Fruit fly (Drosophila melanogaster) Kc167 (cell line): ENCODE data around the gene Hnf4.

ENCODE experiments used
- Myc ChIP-seq: fragments of >200 bp; optimal IDR thresholded peaks from 2 replicates; lab custom pipeline; 2017; ENCODE audit warnings: missing external identifiers
- Sin3A ChIP-seq: fragments of >200 bp; optimal IDR thresholded peaks from 2 replicates; lab custom pipeline; 2018; ENCODE audit warnings: missing external identifiers
- h ChIP-seq: fragments of >200 bp; optimal IDR thresholded peaks from 3 replicates; lab custom pipeline; 2018; ENCODE audit warnings: missing external identifiers
- insv ChIP-seq: fragments of >200 bp; optimal IDR thresholded peaks from 3 replicates; lab custom pipeline; 2018; ENCODE audit warnings: missing external identifiers
- psq ChIP-seq: fragments of >200 bp; optimal IDR thresholded peaks from 2 replicates; lab custom pipeline; 2017; ENCODE audit warnings: missing external identifiers

DNA sequence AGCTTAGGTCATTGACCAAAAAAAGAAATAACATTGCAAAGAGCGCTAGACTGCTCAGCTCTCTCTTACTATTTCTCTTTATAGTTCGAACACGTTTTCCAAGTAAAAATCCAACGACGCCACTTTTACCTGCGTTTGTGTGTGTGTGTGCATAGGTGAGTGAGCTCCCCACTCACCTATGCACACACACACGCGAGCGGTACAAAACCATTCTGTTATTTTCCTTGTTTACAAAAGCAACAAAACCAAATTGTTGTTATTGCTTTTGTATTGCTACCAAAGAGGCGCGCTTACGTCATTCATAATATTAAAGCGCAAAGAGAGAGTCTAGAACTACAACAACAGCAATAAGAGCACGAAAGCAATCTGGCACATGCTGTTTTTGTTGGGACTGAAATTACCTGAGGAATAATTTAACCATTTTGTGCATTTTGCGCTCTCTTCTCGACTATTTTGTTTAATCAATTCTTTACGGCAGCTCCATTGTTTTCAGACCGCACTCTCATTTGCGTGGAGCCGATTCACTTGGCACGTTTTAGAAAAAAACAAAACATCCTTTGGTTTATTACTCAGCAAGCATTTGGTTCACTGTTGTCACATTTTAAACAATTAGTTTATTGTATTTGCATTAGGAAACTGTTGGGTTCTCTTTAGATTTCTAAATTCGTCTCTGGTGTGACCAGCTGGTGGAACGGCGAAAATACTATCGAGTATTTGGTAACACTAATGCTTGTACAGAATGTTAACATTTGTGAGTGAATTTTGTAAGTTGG lies 30.8 kb upstream of the Hnf4 start, which contains the start of gene raw:
- TF ChIP-seq Myc (lab: Kevin White, UChicago) (no peak), insv (lab: Kevin White, UChicago) (no peak), psq (lab: Kevin White, UChicago) (no peak), h (lab: Kevin White, UChicago) (no peak), Sin3A (no peak)
